Fruit fly (Drosophila melanogaster) whole organism, pupa: ENCODE results near the gene odd.
A peak's percentile ranks its signal among the peaks of the same experiment; 100 is the strongest.

Experiments used
- CG10348 ChIP-seq: fragments of 200-800 bp; sonication (Bioruptor generic); IDR thresholded peaks from 2 replicates; pipeline ENCODE4 v1.3.6; 2022; ENCODE audit warnings: missing biosample characterization, missing genetic modification characterization
- CG12605 ChIP-seq: fragments of 200-800 bp; sonication (Bioruptor generic); IDR thresholded peaks from 2 replicates; pipeline ENCODE4 v1.3.6; 2022; ENCODE audit warnings: missing biosample characterization, missing genetic modification characterization
- CG13204 ChIP-seq: fragments of 200-800 bp; sonication (Bioruptor generic); optimal IDR thresholded peaks from 2 replicates; lab custom pipeline; 2018; ENCODE audit warnings: missing biosample characterization, mild to moderate bottlenecking, missing genetic modification characterization, moderate library complexity
- CG14655 ChIP-seq: fragments of 200-800 bp; sonication (Bioruptor generic); optimal IDR thresholded peaks from 3 replicates; lab custom pipeline; 2017; ENCODE audit warnings: mild to moderate bottlenecking, missing biosample characterization, missing genetic modification reagents, missing genetic modification characterization
- CG15710 ChIP-seq: fragments of 200-800 bp; sonication (Bioruptor generic); optimal IDR thresholded peaks from 2 replicates; lab custom pipeline; 2018; ENCODE audit warnings: missing biosample characterization, mild to moderate bottlenecking, missing genetic modification characterization, moderate library complexity
- CG17806 ChIP-seq: fragments of 200-800 bp; sonication (Bioruptor generic); optimal IDR thresholded peaks from 2 replicates; lab custom pipeline; 2018; ENCODE audit warnings: missing biosample characterization, mild to moderate bottlenecking, missing genetic modification characterization, moderate library complexity
- CG32121 ChIP-seq: fragments of 200-800 bp; sonication (Bioruptor generic); IDR thresholded peaks from 2 replicates; pipeline ENCODE4 v1.3.6; 2022; ENCODE audit warnings: missing biosample characterization, missing genetic modification characterization
- CG34367 ChIP-seq: fragments of 200-800 bp; sonication (Bioruptor generic); optimal IDR thresholded peaks from 2 replicates; lab custom pipeline; 2018; ENCODE audit warnings: missing biosample characterization, mild to moderate bottlenecking, missing genetic modification characterization
- CG4496 ChIP-seq: fragments of 200-800 bp; sonication (Bioruptor generic); IDR thresholded peaks from 3 replicates; pipeline ENCODE4 v1.3.6; 2022; ENCODE audit warnings: missing biosample characterization, missing genetic modification characterization
- CG8159 ChIP-seq: fragments of 200-800 bp; sonication (Bioruptor generic); optimal IDR thresholded peaks from 3 replicates; lab custom pipeline; 2018; ENCODE audit warnings: missing biosample characterization, mild to moderate bottlenecking, missing genetic modification characterization, moderate library complexity
- CG8301 ChIP-seq: fragments of 200-800 bp; sonication (Bioruptor generic); optimal IDR thresholded peaks from 2 replicates; lab custom pipeline; 2018; ENCODE audit warnings: missing biosample characterization, mild to moderate bottlenecking, missing genetic modification characterization
- CG9948 ChIP-seq: fragments of 200-800 bp; sonication (Bioruptor generic); optimal IDR thresholded peaks from 2 replicates; lab custom pipeline; 2018; ENCODE audit warnings: missing biosample characterization, mild to moderate bottlenecking, missing genetic modification characterization, moderate library complexity
- D1 ChIP-seq: fragments of 200-800 bp; sonication (Bioruptor generic); optimal IDR thresholded peaks from 2 replicates; lab custom pipeline; 2018; ENCODE audit warnings: missing biosample characterization, mild to moderate bottlenecking, missing genetic modification characterization, moderate library complexity
- EcR ChIP-seq: fragments of 200-800 bp; sonication (Bioruptor generic); optimal IDR thresholded peaks from 3 replicates; lab custom pipeline; 2019; ENCODE audit warnings: missing biosample characterization, missing genetic modification characterization, mild to moderate bottlenecking, moderate library complexity, missing genetic modification reagents
- Ets98B ChIP-seq: fragments of 200-800 bp; sonication (Bioruptor generic); IDR thresholded peaks from 2 replicates; pipeline ENCODE4 v1.3.6; 2022; ENCODE audit warnings: missing biosample characterization, missing genetic modification characterization
- Pif1A ChIP-seq: fragments of 200-800 bp; sonication (Bioruptor generic); optimal IDR thresholded peaks from 3 replicates; lab custom pipeline; 2016; ENCODE audit warnings: missing biosample characterization, missing genetic modification characterization
- Pif1B ChIP-seq: fragments of 200-800 bp; sonication (Bioruptor generic); optimal IDR thresholded peaks from 3 replicates; lab custom pipeline; 2016; ENCODE audit warnings: missing biosample characterization, missing genetic modification characterization
- Snoo ChIP-seq: fragments of 200-800 bp; sonication (Bioruptor generic); optimal IDR thresholded peaks from 3 replicates; lab custom pipeline; 2017; ENCODE audit warnings: missing biosample characterization, mild to moderate bottlenecking, missing genetic modification characterization, inconsistent platforms
- fd96Ca ChIP-seq: fragments of 200-800 bp; sonication (Bioruptor generic); IDR thresholded peaks from 3 replicates; pipeline ENCODE4 v1.3.6; 2022; ENCODE audit warnings: missing biosample characterization, missing genetic modification characterization
- gl ChIP-seq: fragments of 200-800 bp; sonication (Bioruptor generic); optimal IDR thresholded peaks from 2 replicates; lab custom pipeline; 2018; ENCODE audit warnings: missing biosample characterization, mild to moderate bottlenecking, missing genetic modification characterization
- rn ChIP-seq: fragments of 200-800 bp; sonication (Bioruptor generic); IDR thresholded peaks from 2 replicates; pipeline ENCODE4 v1.3.6; 2022; ENCODE audit warnings: missing biosample characterization, missing genetic modification characterization

odd gene

dm6 chr2L:3583405-3584295 is 22.9 kb downstream of the odd start:
- no peak for TF ChIP-seq Pif1B
- peak; percentile 61 for TF ChIP-seq CG8159 (tag; lab: Kevin White, UChicago)
- TF ChIP-seq CG4496 (GFP tag; lab: Robert Waterston, UW), result no peak
- TF ChIP-seq rn (GFP tag; lab: Robert Waterston, UW), result 0 out of 2 replicates have a peak, but pooled peaks have one; percentile 23
- TF ChIP-seq Pif1A (GFP tag; lab: Kevin White, UChicago), result peak; percentile 41
- TF ChIP-seq CG13204, result no peak
- no peak for TF ChIP-seq CG12605 (GFP tag; lab: Robert Waterston, UW)
- TF ChIP-seq D1, result no peak
- TF ChIP-seq CG15710, result peak; percentile 45
- peak; percentile 24 for TF ChIP-seq CG34367 (tag; lab: Kevin White, UChicago)
- TF ChIP-seq CG32121 (GFP tag; lab: Robert Waterston, UW), result no peak
- no peak for TF ChIP-seq EcR (GFP tag; lab: Kevin White, UChicago)
- peak; percentile 49 for TF ChIP-seq CG14655
- TF ChIP-seq gl (tag; lab: Kevin White, UChicago), result no peak
- TF ChIP-seq Ets98B, result no peak
- TF ChIP-seq Snoo (tag; lab: Kevin White, UChicago), result peak; percentile 8
- peak; percentile 48 for TF ChIP-seq CG9948
- no peak for TF ChIP-seq CG10348 (GFP tag; lab: Robert Waterston, UW)
- TF ChIP-seq CG17806, result peak; percentile 52
- peak; percentile 16 for TF ChIP-seq CG8301
- TF ChIP-seq fd96Ca (GFP tag; lab: Robert Waterston, UW), result no peak

DNA sequence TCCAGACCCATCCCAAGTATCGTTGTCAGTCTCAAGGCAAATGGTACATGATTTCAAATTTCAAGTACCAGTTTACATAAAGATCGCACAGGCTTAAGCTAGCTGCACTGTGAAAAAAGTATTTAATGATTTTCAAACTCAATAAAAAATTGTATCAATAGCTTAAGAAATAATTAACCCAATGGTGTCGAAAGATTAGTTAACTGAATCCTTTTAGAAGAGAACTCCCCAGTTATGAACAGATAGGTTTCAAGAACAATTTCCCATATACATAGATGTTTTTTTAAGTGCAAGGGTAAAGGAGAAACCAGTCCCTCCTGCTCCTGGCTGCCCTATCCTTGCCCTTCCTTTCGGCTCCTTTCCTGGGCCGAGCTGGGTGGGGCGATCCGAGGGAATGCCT is 23.9 kb downstream of the odd start:
- TF ChIP-seq CG8159 (tag; lab: Kevin White, UChicago) (peak; percentile 82), Pif1A (GFP tag; lab: Kevin White, UChicago) (peak; percentile 46), CG17806 (peak; percentile 73), CG10348 (GFP tag; lab: Robert Waterston, UW) (no peak), Ets98B (no peak), CG9948 (peak; percentile 77), CG15710 (peak; percentile 82), CG32121 (GFP tag; lab: Robert Waterston, UW) (no peak), CG34367 (tag; lab: Kevin White, UChicago) (peak; percentile 78), gl (tag; lab: Kevin White, UChicago) (peak; percentile 47), Pif1B (peak; percentile 45), CG13204 (no peak), CG12605 (GFP tag; lab: Robert Waterston, UW) (0 out of 2 replicates have a peak, but pooled peaks have one; percentile 16), CG14655 (peak; percentile 16), D1 (no peak)

DNA sequence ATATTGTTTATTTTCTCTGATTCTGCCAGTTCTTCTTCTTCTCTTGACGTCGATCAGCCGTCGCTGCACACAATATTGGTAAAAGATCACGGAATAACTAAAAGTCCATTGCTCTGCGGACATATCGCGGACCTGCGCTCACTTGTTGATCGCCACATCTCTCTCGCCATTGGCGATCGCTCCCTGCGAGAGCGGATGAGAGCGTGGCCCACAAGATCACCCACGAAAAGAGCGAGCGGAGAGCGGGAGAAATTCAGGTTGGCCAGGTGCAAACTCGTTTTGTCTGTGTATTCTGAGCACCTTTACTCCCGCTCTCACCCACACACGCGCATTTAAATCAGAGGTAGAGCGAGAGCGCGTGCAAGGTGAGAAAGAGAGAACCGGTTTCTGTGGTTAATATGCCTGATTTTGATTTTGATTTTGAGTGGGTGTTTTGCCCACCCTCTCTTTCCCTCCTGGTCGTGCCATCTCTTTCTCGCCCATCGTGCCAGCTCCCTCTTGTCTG is 25.8 kb downstream of the odd start, which contains the start of gene sob:
Gene sob, minus strand, starts transcription at position 102 of the 505 bp plus-strand sequence.
- TF ChIP-seq CG13204, result peak; percentile 39
- TF ChIP-seq CG8301, result no peak
- TF ChIP-seq EcR (GFP tag; lab: Kevin White, UChicago), result peak; percentile 90
- peak; percentile 40; the same call in 1 of the 2 replicates for TF ChIP-seq CG12605 (GFP tag; lab: Robert Waterston, UW)
- peak; percentile 66 for TF ChIP-seq Pif1B
- TF ChIP-seq CG14655, result no peak
- TF ChIP-seq Ets98B, result peak; percentile 77; the same call in 1 of the 2 replicates
- TF ChIP-seq fd96Ca (GFP tag; lab: Robert Waterston, UW), result peak; percentile 84
- TF ChIP-seq CG4496 (GFP tag; lab: Robert Waterston, UW), result 0 out of 3 replicates have a peak, but pooled peaks have one; percentile 45
- peak; percentile 8 for TF ChIP-seq gl (tag; lab: Kevin White, UChicago)
- TF ChIP-seq rn (GFP tag; lab: Robert Waterston, UW), result no peak
- TF ChIP-seq CG8159 (tag; lab: Kevin White, UChicago), result peak; percentile 18
- peak; percentile 61 for TF ChIP-seq Pif1A (GFP tag; lab: Kevin White, UChicago)
- no peak for TF ChIP-seq D1
- TF ChIP-seq CG32121 (GFP tag; lab: Robert Waterston, UW), result peak; percentile 52; the same call in 1 of the 2 replicates
- no peak for TF ChIP-seq CG17806

DNA sequence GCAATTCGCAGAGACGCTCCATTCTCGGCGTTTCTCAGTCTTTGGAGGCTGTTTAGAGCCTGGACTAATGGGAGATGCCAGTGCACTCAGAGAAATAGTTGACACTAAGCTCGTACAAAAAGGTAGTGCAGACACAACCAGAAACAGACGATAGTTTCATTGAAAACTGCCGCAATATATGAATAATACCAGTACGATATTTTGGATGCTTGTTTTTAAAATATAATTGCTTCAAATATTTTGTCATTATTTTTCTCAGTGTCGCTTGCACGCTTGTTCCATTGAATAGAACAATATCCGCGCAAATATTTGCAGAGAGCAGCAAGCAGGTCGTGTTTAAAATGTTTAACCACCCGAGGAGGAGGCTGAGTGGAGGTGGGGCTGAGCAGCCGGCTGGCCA is 30.0 kb downstream of the odd start:
- TF ChIP-seq CG8301 (peak; percentile 66), fd96Ca (GFP tag; lab: Robert Waterston, UW) (peak; percentile 58; the same call in 1 of the 3 replicates), CG8159 (tag; lab: Kevin White, UChicago) (peak; percentile 22), Snoo (tag; lab: Kevin White, UChicago) (no peak), CG14655 (peak; percentile 69), CG13204 (no peak), gl (tag; lab: Kevin White, UChicago) (no peak), CG34367 (tag; lab: Kevin White, UChicago) (no peak), Pif1A (GFP tag; lab: Kevin White, UChicago) (peak; percentile 11), CG12605 (GFP tag; lab: Robert Waterston, UW) (no peak), rn (GFP tag; lab: Robert Waterston, UW) (no peak), CG32121 (GFP tag; lab: Robert Waterston, UW) (no peak), Pif1B (peak; percentile 23), CG17806 (peak; percentile 33), CG10348 (GFP tag; lab: Robert Waterston, UW) (no peak), Ets98B (no peak), CG15710 (peak; percentile 5), CG9948 (peak; percentile 54)
